Fruit fly (Drosophila melanogaster) whole organism, embryonic: Measurements from ENCODE around the gene CG9737.

ENCODE experiments used
- BEAF-32 ChIP-seq: fragments of 200-800 bp; sonication (Bioruptor generic); optimal IDR thresholded peaks from 3 replicates; lab custom pipeline; 2017; ENCODE audit warnings: missing biosample characterization, missing genetic modification characterization, mild to moderate bottlenecking, moderate library complexity, missing genetic modification reagents
- Bdp1 ChIP-seq: fragments of 200-800 bp; sonication (Bioruptor generic); optimal IDR thresholded peaks from 3 replicates; lab custom pipeline; 2016; ENCODE audit warnings: missing biosample characterization, missing genetic modification characterization
- Blimp-1 ChIP-seq: fragments of 200-800 bp; sonication (Bioruptor generic); optimal IDR thresholded peaks from 3 replicates; lab custom pipeline; 2018; ENCODE audit warnings: missing biosample characterization, missing genetic modification characterization, mild to moderate bottlenecking, moderate library complexity, missing genetic modification reagents
- BtbVII ChIP-seq: fragments of 200-800 bp; sonication (Bioruptor generic); optimal IDR thresholded peaks from 3 replicates; lab custom pipeline; 2017; ENCODE audit warnings: missing biosample characterization, mild to moderate bottlenecking, missing genetic modification characterization
- CG12071 ChIP-seq: fragments of 200-800 bp; sonication (Bioruptor generic); optimal IDR thresholded peaks from 3 replicates; lab custom pipeline; 2018; ENCODE audit warnings: missing biosample characterization, mild to moderate bottlenecking, missing genetic modification characterization
- CG12104 ChIP-seq: fragments of 200-800 bp; sonication (Bioruptor generic); optimal IDR thresholded peaks from 3 replicates; lab custom pipeline; 2016; ENCODE audit warnings: missing biosample characterization, missing genetic modification characterization
- CG12155 ChIP-seq: fragments of 200-800 bp; sonication (Bioruptor generic); optimal IDR thresholded peaks from 3 replicates; lab custom pipeline; 2016; ENCODE audit warnings: missing biosample characterization, missing genetic modification characterization
- CG12299 ChIP-seq: fragments of 200-800 bp; sonication (Bioruptor generic); optimal IDR thresholded peaks from 2 replicates; lab custom pipeline; 2018; ENCODE audit warnings: missing biosample characterization, mild to moderate bottlenecking, missing genetic modification characterization
- CG15696 ChIP-seq: fragments of 200-800 bp; sonication (Bioruptor generic); optimal IDR thresholded peaks from 2 replicates; lab custom pipeline; 2019; ENCODE audit warnings: missing biosample characterization, mild to moderate bottlenecking, missing genetic modification characterization, moderate library complexity
- CG1603 ChIP-seq: fragments of 200-800 bp; sonication (Bioruptor generic); optimal IDR thresholded peaks from 2 replicates; lab custom pipeline; 2019; ENCODE audit warnings: missing biosample characterization, mild to moderate bottlenecking, missing genetic modification characterization, moderate library complexity
- CG17385 ChIP-seq: fragments of 200-800 bp; sonication (Bioruptor generic); optimal IDR thresholded peaks from 3 replicates; lab custom pipeline; 2018; ENCODE audit warnings: missing biosample characterization, mild to moderate bottlenecking, missing genetic modification characterization
- CG18476 ChIP-seq: fragments of 200-800 bp; sonication (Bioruptor generic); optimal IDR thresholded peaks from 2 replicates; lab custom pipeline; 2016; ENCODE audit warnings: missing biosample characterization, mild to moderate bottlenecking, missing genetic modification characterization
- CG2875 ChIP-seq: fragments of 200-800 bp; sonication (Bioruptor generic); optimal IDR thresholded peaks from 2 replicates; lab custom pipeline; 2017; ENCODE audit warnings: missing biosample characterization, mild to moderate bottlenecking, missing genetic modification characterization, missing genetic modification reagents
- CG2889 ChIP-seq: fragments of 200-800 bp; sonication (Bioruptor generic); IDR thresholded peaks from 3 replicates; pipeline ENCODE4 v1.3.6; 2022; ENCODE audit warnings: missing biosample characterization, missing genetic modification characterization
- CG31365 ChIP-seq: fragments of 200-800 bp; sonication (Bioruptor generic); optimal IDR thresholded peaks from 2 replicates; lab custom pipeline; 2018; ENCODE audit warnings: missing biosample characterization, mild to moderate bottlenecking, missing genetic modification characterization
- CG4404 ChIP-seq: fragments of 200-800 bp; sonication (Bioruptor generic); IDR thresholded peaks from 2 replicates; pipeline ENCODE4 v1.3.6; 2022; ENCODE audit warnings: missing biosample characterization, missing genetic modification characterization
- CG4424 ChIP-seq: fragments of 200-800 bp; sonication (Bioruptor generic); optimal IDR thresholded peaks from 3 replicates; lab custom pipeline; 2016; ENCODE audit warnings: missing biosample characterization, missing genetic modification characterization
- CG6765 ChIP-seq: fragments of 200-800 bp; sonication (Bioruptor generic); optimal IDR thresholded peaks from 3 replicates; lab custom pipeline; 2017; ENCODE audit warnings: missing biosample characterization, mild to moderate bottlenecking, missing genetic modification characterization
- CG9215 ChIP-seq: fragments of 200-800 bp; sonication (Bioruptor generic); IDR thresholded peaks from 2 replicates; pipeline ENCODE4 v1.3.6; 2022; ENCODE audit warnings: missing biosample characterization, missing genetic modification characterization
- CTCF ChIP-seq: fragments of 200-800 bp; sonication (Bioruptor generic); optimal IDR thresholded peaks from 2 replicates; lab custom pipeline; 2017; ENCODE audit warnings: missing biosample characterization, mild to moderate bottlenecking, missing genetic modification characterization, moderate library complexity
- CkIIα-i1 ChIP-seq: fragments of 200-800 bp; sonication (Bioruptor generic); IDR thresholded peaks from 2 replicates; pipeline ENCODE4 v1.3.6; 2022; ENCODE audit warnings: missing biosample characterization, missing genetic modification characterization
- CoRest ChIP-seq: fragments of 200-800 bp; sonication (Bioruptor generic); optimal IDR thresholded peaks from 3 replicates; lab custom pipeline; 2018; ENCODE audit warnings: missing biosample characterization, mild to moderate bottlenecking, missing genetic modification characterization, moderate library complexity
- D19B ChIP-seq: fragments of 200-800 bp; sonication (Bioruptor generic); optimal IDR thresholded peaks from 2 replicates; lab custom pipeline; 2017; ENCODE audit warnings: missing biosample characterization, mild to moderate bottlenecking, missing genetic modification characterization
- Dbx ChIP-seq: fragments of 200-800 bp; sonication (Bioruptor generic); IDR thresholded peaks from 3 replicates; pipeline ENCODE4 v1.3.6; 2022; ENCODE audit warnings: missing biosample characterization, missing genetic modification characterization
- E2f1 ChIP-seq: fragments of 200-800 bp; sonication (Bioruptor generic); IDR thresholded peaks from 2 replicates; pipeline ENCODE4 v1.3.6; 2022; ENCODE audit warnings: missing biosample characterization, missing genetic modification characterization
- Gug ChIP-seq: fragments of 200-800 bp; sonication (Bioruptor generic); IDR thresholded peaks from 4 replicates; pipeline ENCODE4 v1.3.6; 2022; ENCODE audit warnings: missing biosample characterization, missing genetic modification characterization
- H2.0 ChIP-seq: fragments of 200-800 bp; sonication (Bioruptor generic); IDR thresholded peaks from 2 replicates; pipeline ENCODE4 v1.3.6; 2022; ENCODE audit warnings: missing biosample characterization, missing genetic modification characterization
- MESR4 ChIP-seq: fragments of 200-800 bp; sonication (Bioruptor generic); optimal IDR thresholded peaks from 2 replicates; lab custom pipeline; 2018; ENCODE audit warnings: missing biosample characterization, mild to moderate bottlenecking, missing genetic modification characterization, moderate library complexity
- MTF-1 ChIP-seq: fragments of 200-800 bp; sonication (Bioruptor generic); optimal IDR thresholded peaks from 2 replicates; lab custom pipeline; 2018; ENCODE audit warnings: missing biosample characterization, mild to moderate bottlenecking, missing genetic modification characterization, borderline replicate concordance
- Med ChIP-seq: fragments of 200-800 bp; sonication (Bioruptor generic); peaks from one replicate; lab custom pipeline; 2016; ENCODE audit warnings: missing biosample characterization, missing genetic modification characterization, mild to moderate bottlenecking, inconsistent platforms, moderate library complexity
- Oaz ChIP-seq: fragments of 200-800 bp; sonication (Bioruptor generic); IDR thresholded peaks from 2 replicates; pipeline ENCODE4 v1.3.6; 2022; ENCODE audit warnings: missing biosample characterization, missing genetic modification characterization
- Opbp ChIP-seq: fragments of 200-800 bp; sonication (Bioruptor generic); IDR thresholded peaks from 3 replicates; pipeline ENCODE4 v1.3.6; 2022; ENCODE audit warnings: missing biosample characterization, missing genetic modification characterization; ENCODE audit not compliant: partially characterized antibody
- Poxn ChIP-seq: fragments of 200-800 bp; sonication (Bioruptor generic); IDR thresholded peaks from 2 replicates; pipeline ENCODE4 v1.3.6; 2022; ENCODE audit warnings: missing biosample characterization, missing genetic modification characterization
- Ptx1 ChIP-seq: fragments of 200-800 bp; sonication (Bioruptor generic); IDR thresholded peaks from 2 replicates; pipeline ENCODE4 v1.3.6; 2022; ENCODE audit warnings: missing biosample characterization, missing genetic modification characterization
- Taf1 ChIP-seq: fragments of 200-800 bp; sonication (Bioruptor generic); IDR thresholded peaks from 2 replicates; pipeline ENCODE4 v1.3.6; 2022; ENCODE audit warnings: missing biosample characterization, missing genetic modification characterization
- az2 ChIP-seq: fragments of 200-800 bp; sonication (Bioruptor generic); optimal IDR thresholded peaks from 3 replicates; lab custom pipeline; 2016; ENCODE audit warnings: missing biosample characterization, missing genetic modification characterization
- btn ChIP-seq: fragments of 200-800 bp; sonication (Bioruptor generic); optimal IDR thresholded peaks from 2 replicates; lab custom pipeline; 2016; ENCODE audit warnings: missing biosample characterization, missing genetic modification characterization
- cg ChIP-seq: fragments of 200-800 bp; sonication (Bioruptor generic); optimal IDR thresholded peaks from 3 replicates; lab custom pipeline; 2019; ENCODE audit warnings: missing biosample characterization, mild to moderate bottlenecking, missing genetic modification characterization, moderate library complexity
- chinmo ChIP-seq: fragments of 200-800 bp; sonication (Bioruptor generic); IDR thresholded peaks from 4 replicates; pipeline ENCODE4 v1.3.6; 2022; ENCODE audit warnings: missing biosample characterization, missing genetic modification characterization; ENCODE audit not compliant: partially characterized antibody
- chn ChIP-seq: fragments of 200-800 bp; sonication (Bioruptor generic); optimal IDR thresholded peaks from 2 replicates; lab custom pipeline; 2016; ENCODE audit warnings: missing biosample characterization, missing genetic modification characterization
- dysf ChIP-seq: fragments of 200-800 bp; sonication (Bioruptor generic); IDR thresholded peaks from 3 replicates; pipeline ENCODE4 v1.3.6; 2022; ENCODE audit warnings: missing biosample characterization, missing genetic modification characterization
- fd3F ChIP-seq: fragments of 200-800 bp; sonication (Bioruptor generic); optimal IDR thresholded peaks from 2 replicates; lab custom pipeline; 2018; ENCODE audit warnings: missing biosample characterization, mild to moderate bottlenecking, missing genetic modification characterization, moderate library complexity
- ftz-f1 ChIP-seq: fragments of 200-800 bp; sonication (Bioruptor generic); optimal IDR thresholded peaks from 2 replicates; lab custom pipeline; 2016; ENCODE audit warnings: missing biosample characterization, missing genetic modification characterization
- ham ChIP-seq: fragments of 200-800 bp; sonication (Bioruptor generic); IDR thresholded peaks from 2 replicates; pipeline ENCODE4 v1.3.6; 2022; ENCODE audit warnings: missing biosample characterization, missing genetic modification characterization
- lab ChIP-seq: fragments of 200-800 bp; sonication (Bioruptor generic); optimal IDR thresholded peaks from 3 replicates; lab custom pipeline; 2017; ENCODE audit warnings: missing biosample characterization, missing genetic modification characterization, mild to moderate bottlenecking, moderate library complexity, missing genetic modification reagents
- pb ChIP-seq: fragments of 200-800 bp; sonication (Bioruptor generic); optimal IDR thresholded peaks from 3 replicates; lab custom pipeline; 2016; ENCODE audit warnings: missing biosample characterization, missing genetic modification characterization
- ssp ChIP-seq: fragments of 200-800 bp; sonication (Bioruptor generic); IDR thresholded peaks from 2 replicates; pipeline ENCODE4 v1.3.6; 2022; ENCODE audit warnings: missing biosample characterization, missing genetic modification characterization
- tll ChIP-seq, 2 experiments: fragments of 200-800 bp in 1 of 2; fragments of >200 bp in 1 of 2; sonication (Bioruptor generic) in 1 of 2; optimal IDR thresholded peaks; 2 replicates each; lab custom pipeline; 2017 to 2019; ENCODE audit warnings: missing biosample characterization in 2 of 2, missing genetic modification characterization in 2 of 2, mild to moderate bottlenecking in 1 of 2, moderate library complexity in 1 of 2
- zfh1 ChIP-seq: fragments of 200-800 bp; sonication (Bioruptor generic); IDR thresholded peaks from 3 replicates; pipeline ENCODE4 v1.3.6; 2022; ENCODE audit warnings: missing biosample characterization, missing genetic modification characterization

Gene CG9737

DNA sequence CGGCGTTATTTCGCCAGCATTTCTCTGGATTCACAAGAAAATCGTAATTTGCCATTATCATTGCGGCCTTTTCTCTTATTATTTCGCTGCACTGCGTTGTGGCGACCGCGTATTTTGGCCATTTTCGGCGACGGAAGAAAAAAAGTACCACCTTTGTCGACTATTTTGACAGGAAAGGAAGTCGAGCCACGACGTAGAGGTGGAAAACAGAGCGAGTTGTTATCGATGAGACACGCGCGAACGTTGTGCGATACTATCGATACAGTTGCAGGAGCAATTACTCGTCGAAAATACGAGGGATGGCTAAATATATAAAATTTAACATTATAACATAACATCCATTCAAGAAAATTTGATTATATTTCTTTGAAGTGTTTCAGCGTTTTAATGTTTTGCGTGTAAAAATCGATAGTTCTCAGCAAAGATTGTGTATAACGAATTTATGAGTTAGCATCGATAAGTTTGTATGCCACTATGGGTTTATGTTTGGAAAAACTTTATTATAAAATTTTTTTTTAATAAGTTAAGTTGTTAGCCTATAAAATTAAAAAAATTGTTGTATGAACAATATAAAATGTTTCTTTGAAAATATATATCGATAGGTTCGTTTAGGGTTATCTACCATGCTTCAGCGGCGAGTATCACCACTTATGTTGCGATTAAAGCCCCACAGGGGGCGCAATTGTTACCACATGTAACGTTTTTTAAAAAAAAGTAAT, 34.2 kb downstream of the CG9737 start, which contains the start of gene RpS7 (continued):
- TF ChIP-seq Ptx1 (GFP tag; lab: Robert Waterston, UW) (peak; percentile 56), CG2875 (GFP tag; lab: Kevin White, UChicago) (peak; percentile 67), Blimp-1 (GFP tag; lab: Kevin White, UChicago) (peak; percentile 14), zfh1 (peak; percentile 88), dysf (peak; percentile 73; the same call in 2 of the 3 replicates), CoRest (tag; lab: Kevin White, UChicago) (peak; percentile 63), Opbp (GFP tag; lab: Robert Waterston, UW) (peak; percentile 95), lab (GFP tag; lab: Kevin White, UChicago) (peak; percentile 89), Med (peak; percentile 96), Oaz (GFP tag; lab: Robert Waterston, UW) (peak; percentile 54), Bdp1 (GFP tag; lab: Kevin White, UChicago) (peak; percentile 53), ham (peak; percentile 66; the same call in 1 of the 2 replicates), CG4404 (GFP tag; lab: Robert Waterston, UW) (peak; percentile 28; the same call in 1 of the 2 replicates), pb (peak; percentile 60), CkIIα-i1 (GFP tag; lab: Robert Waterston, UW) (no peak), Poxn (GFP tag; lab: Robert Waterston, UW) (peak; percentile 21; the same call in 1 of the 2 replicates), Taf1 (no peak; the same call in 1 of the 2 replicates), Gug (GFP tag; lab: Robert Waterston, UW) (peak; percentile 72; the same call in 3 of the 4 replicates), chinmo (GFP tag; lab: Robert Waterston, UW) (peak; percentile 93; the same call in 2 of the 4 replicates), CG17385 (peak; percentile 83), CG12299 (peak; percentile 76), D19B (peak; percentile 28), CG2889 (GFP tag; lab: Robert Waterston, UW) (no peak), MESR4 (GFP tag; lab: Kevin White, UChicago) (peak; percentile 97), BtbVII (GFP tag; lab: Kevin White, UChicago) (peak; percentile 84), cg (GFP tag; lab: Kevin White, UChicago) (no peak), CG15696 (tag; lab: Kevin White, UChicago) (no peak), CG18476 (GFP tag; lab: Kevin White, UChicago) (peak; percentile 29), ssp (peak; percentile 39; the same call in 1 of the 2 replicates), CG12104 (peak; percentile 70), fd3F (GFP tag; lab: Kevin White, UChicago) (peak; percentile 51), E2f1 (peak; percentile 62), CG1603 (tag; lab: Kevin White, UChicago) (peak; percentile 73), chn (GFP tag; lab: Kevin White, UChicago) (peak; percentile 45), CG12155 (GFP tag; lab: Kevin White, UChicago) (peak; percentile 72), CG6765 (GFP tag; lab: Kevin White, UChicago) (peak; percentile 93), CG9215 (no peak), CTCF (GFP tag; lab: Kevin White, UChicago) (peak; percentile 92), az2 (GFP tag; lab: Kevin White, UChicago) (peak; percentile 26), ftz-f1 (GFP tag; lab: Kevin White, UChicago) (no peak), Dbx (GFP tag; lab: Robert Waterston, UW) (peak; percentile 82), CG12071 (peak; percentile 85), BEAF-32 (peak; percentile 96), MTF-1 (GFP tag; lab: Kevin White, UChicago) (peak; percentile 90), btn (GFP tag; lab: Kevin White, UChicago) (peak; percentile 28), tll (GFP tag; optimal IDR thresholded peaks at IDR 0.05; lab: Kevin White, UChicago) (no peak), H2.0 (GFP tag; lab: Robert Waterston, UW) (peak; percentile 78), CG31365 (peak; percentile 76), CG4424 (peak; percentile 78)
